Worm (Caenorhabditis elegans) whole organism, early embryonic: ENCODE results near the gene VF13D12L.3.

Source experiments
- ama-1 ChIP-seq: fragments of 150-350 bp; optimal IDR thresholded peaks from 2 replicates; lab custom pipeline; 2014
- ceh-36 ChIP-seq: sonication (generic microtip); optimal IDR thresholded peaks from 2 replicates; lab custom pipeline; 2016; ENCODE audit warnings: missing genetic modification characterization, inconsistent platforms, missing compliant biosample characterization
- flt-1 ChIP-seq: fragments of 200-800 bp; sonication (Bioruptor generic); IDR thresholded peaks from 2 replicates; pipeline ENCODE4 v1.3.6; 2022; ENCODE audit warnings: missing genetic modification characterization, missing compliant biosample characterization
- sea-1 ChIP-seq: fragments of 200-800 bp; sonication (Bioruptor generic); conservative IDR thresholded peaks from 2 replicates; pipeline ENCODE4 v1.3.6; 2022; ENCODE audit warnings: missing genetic modification characterization, missing compliant biosample characterization

DNA sequence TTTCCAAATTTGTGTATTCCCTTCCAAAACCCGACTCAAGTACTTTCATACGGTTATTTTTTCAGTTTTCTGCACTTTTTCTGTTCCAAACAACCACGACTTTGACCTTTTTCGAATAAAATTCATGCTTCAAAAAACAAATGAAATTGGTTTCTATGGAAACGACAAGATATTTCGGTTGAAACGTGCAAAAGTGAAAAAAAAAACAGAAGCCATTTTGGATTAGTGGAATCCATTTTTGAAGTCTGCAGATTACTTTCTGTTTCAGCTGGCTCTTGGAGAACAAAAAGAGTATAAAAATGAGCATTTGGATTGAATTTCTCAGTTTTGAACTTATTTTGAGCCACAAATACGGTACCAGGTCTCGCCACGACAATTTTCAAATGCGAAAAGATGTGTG lies 16.4 kb downstream of the VF13D12L.3 start:
- TF ChIP-seq ceh-36 (tag; lab: Kevin White, UChicago) (no peak), ama-1 (lab: Kevin White, UChicago) (no peak), flt-1 (GFP tag; lab: Robert Waterston, UW) (no peak), sea-1 (GFP tag; lab: Robert Waterston, UW) (no peak)
